Fruit fly (Drosophila melanogaster) whole organism, wandering third instar larva: Measurements from ENCODE around the gene SIFaR.

Experiments used
- Abd-B ChIP-seq: fragments of >200 bp; optimal IDR thresholded peaks from 2 replicates; lab custom pipeline; 2017; ENCODE audit warnings: missing biosample characterization, missing genetic modification characterization
- CG32264 ChIP-seq: fragments of 200-800 bp; sonication (Bioruptor generic); optimal IDR thresholded peaks from 2 replicates; lab custom pipeline; 2016; ENCODE audit warnings: missing biosample characterization, missing genetic modification characterization
- CG9705 ChIP-seq: fragments of 200-800 bp; sonication (Bioruptor generic); optimal IDR thresholded peaks from 2 replicates; lab custom pipeline; 2018; ENCODE audit warnings: missing biosample characterization, mild to moderate bottlenecking, missing genetic modification characterization
- CrebA ChIP-seq: fragments of 200-800 bp; sonication (Bioruptor generic); optimal IDR thresholded peaks from 2 replicates; lab custom pipeline; 2016; ENCODE audit warnings: missing biosample characterization, mild to moderate bottlenecking, missing genetic modification characterization, borderline replicate concordance
- Dfd ChIP-seq: fragments of >200 bp; optimal IDR thresholded peaks from 2 replicates; lab custom pipeline; 2017; ENCODE audit warnings: missing biosample characterization, missing genetic modification characterization
- Dif ChIP-seq: fragments of 200-275, 200-300 bp; sonication (Bioruptor generic); optimal IDR thresholded peaks from 2 replicates; lab custom pipeline; 2018; ENCODE audit warnings: missing biosample characterization, missing genetic modification characterization; ENCODE audit not compliant: partially characterized antibody
- GATAd ChIP-seq: sonication (Bioruptor generic); optimal IDR thresholded peaks from 2 replicates; lab custom pipeline; 2016; ENCODE audit warnings: missing biosample characterization, missing genetic modification characterization
- HLH106 ChIP-seq: fragments of 200-800 bp; optimal IDR thresholded peaks from 3 replicates; lab custom pipeline; 2019; ENCODE audit warnings: missing biosample characterization, mild to moderate bottlenecking, missing genetic modification characterization, moderate library complexity
- Hnf4 ChIP-seq: fragments of 200-800 bp; sonication (Bioruptor generic); optimal IDR thresholded peaks from 2 replicates; lab custom pipeline; 2016; ENCODE audit warnings: missing biosample characterization, mild to moderate bottlenecking, missing genetic modification characterization
- Hr78 ChIP-seq: fragments of >200 bp; optimal IDR thresholded peaks from 2 replicates; lab custom pipeline; 2017; ENCODE audit warnings: missing biosample characterization, missing genetic modification characterization
- Hr83 ChIP-seq: fragments of 200-300 bp; sonication (Bioruptor generic); optimal IDR thresholded peaks from 2 replicates; lab custom pipeline; 2016; ENCODE audit warnings: missing biosample characterization, mild to moderate bottlenecking, missing genetic modification characterization, moderate library complexity; ENCODE audit not compliant: poor library complexity, severe bottlenecking
- Jra ChIP-seq: sonication (Bioruptor generic); optimal IDR thresholded peaks from 2 replicates; lab custom pipeline; 2016; ENCODE audit warnings: missing biosample characterization, missing genetic modification characterization
- Mio ChIP-seq: sonication (Bioruptor generic); optimal IDR thresholded peaks from 2 replicates; lab custom pipeline; 2016; ENCODE audit warnings: missing biosample characterization, missing genetic modification characterization
- Myc ChIP-seq: fragments of >200 bp; optimal IDR thresholded peaks from 2 replicates; lab custom pipeline; 2017
- N ChIP-seq: fragments of >200 bp; optimal IDR thresholded peaks from 2 replicates; lab custom pipeline; 2018; ENCODE audit warnings: missing biosample characterization, missing external identifiers, missing genetic modification characterization
- OdsH ChIP-seq: fragments of 200-800 bp; sonication (Bioruptor generic); optimal IDR thresholded peaks from 2 replicates; lab custom pipeline; 2016; ENCODE audit warnings: missing biosample characterization, mild to moderate bottlenecking, missing genetic modification characterization
- Rel ChIP-seq, 2 experiments: fragments of 200-800 bp; sonication (Bioruptor generic) in 1 of 2; optimal IDR thresholded peaks; 2 replicates in 1 of 2; 3 replicates in 1 of 2; lab custom pipeline; 2016 to 2019; ENCODE audit warnings: mild to moderate bottlenecking in 2 of 2, missing biosample characterization in 2 of 2, missing genetic modification characterization in 2 of 2, moderate library complexity in 1 of 2
- Sp1 ChIP-seq: fragments of 200-800 bp; sonication (Bioruptor generic); optimal IDR thresholded peaks from 3 replicates; lab custom pipeline; 2019; ENCODE audit warnings: missing biosample characterization, mild to moderate bottlenecking, missing genetic modification characterization, moderate library complexity
- Vsx2 ChIP-seq: fragments of 200-300, 225-300 bp; sonication (Bioruptor generic); optimal IDR thresholded peaks from 2 replicates; lab custom pipeline; 2018; ENCODE audit warnings: missing biosample characterization, missing genetic modification characterization; ENCODE audit not compliant: partially characterized antibody
- br ChIP-seq: fragments of 200-800 bp; sonication (Bioruptor generic); optimal IDR thresholded peaks from 2 replicates; lab custom pipeline; 2016; ENCODE audit warnings: missing biosample characterization, missing genetic modification characterization
- brk ChIP-seq: fragments of 200-800 bp; sonication (Bioruptor generic); optimal IDR thresholded peaks from 2 replicates; lab custom pipeline; 2016; ENCODE audit warnings: missing biosample characterization, mild to moderate bottlenecking, missing genetic modification characterization
- dl ChIP-seq, 2 experiments: fragments of 175-275, 200-275 bp in 1 of 2; fragments of 200-275 bp in 1 of 2; sonication (Bioruptor generic); optimal IDR thresholded peaks; lab custom pipeline; 2018; ENCODE audit warnings: mild to moderate bottlenecking in 2 of 2, missing biosample characterization in 2 of 2, missing genetic modification characterization in 2 of 2, moderate library complexity in 2 of 2; ENCODE audit not compliant: partially characterized antibody in 2 of 2, insufficient read depth in 1 of 2
- dmrt93B ChIP-seq: fragments of 200-800 bp; sonication (Bioruptor generic); optimal IDR thresholded peaks from 2 replicates; lab custom pipeline; 2018; ENCODE audit warnings: missing biosample characterization, mild to moderate bottlenecking, missing genetic modification characterization
- dsf ChIP-seq: sonication (Bioruptor generic); optimal IDR thresholded peaks from 2 replicates; lab custom pipeline; 2016; ENCODE audit warnings: missing biosample characterization, missing genetic modification characterization, borderline replicate concordance
- ey ChIP-seq: fragments of 200-800 bp; sonication (Bioruptor generic); optimal IDR thresholded peaks from 2 replicates; lab custom pipeline; 2016; ENCODE audit warnings: missing biosample characterization, missing genetic modification characterization
- foxo ChIP-seq, 2 experiments: fragments of 200-800 bp; sonication (Bioruptor generic); optimal IDR thresholded peaks; 2 replicates in 1 of 2; 3 replicates in 1 of 2; lab custom pipeline; 2016 to 2017; ENCODE audit warnings: missing biosample characterization in 2 of 2, missing genetic modification characterization in 2 of 2
- fru ChIP-seq: fragments of 200-800 bp; sonication (Bioruptor generic); optimal IDR thresholded peaks from 3 replicates; lab custom pipeline; 2016; ENCODE audit warnings: missing biosample characterization, mild to moderate bottlenecking, missing genetic modification characterization
- h ChIP-seq: fragments of 200-800 bp; sonication (Bioruptor generic); optimal IDR thresholded peaks from 3 replicates; lab custom pipeline; 2016; ENCODE audit warnings: missing biosample characterization, mild to moderate bottlenecking, missing genetic modification characterization
- jim ChIP-seq: fragments of 175-275, 200-325 bp; sonication (Bioruptor generic); optimal IDR thresholded peaks from 2 replicates; lab custom pipeline; 2016; ENCODE audit warnings: missing biosample characterization, mild to moderate bottlenecking, missing genetic modification characterization
- lola ChIP-seq: fragments of >200 bp; optimal IDR thresholded peaks from 2 replicates; lab custom pipeline; 2017; ENCODE audit warnings: missing biosample characterization, missing genetic modification characterization
- pan ChIP-seq: fragments of >200 bp; optimal IDR thresholded peaks from 2 replicates; lab custom pipeline; 2017
- psq ChIP-seq: fragments of 200-800 bp; sonication (Bioruptor generic); optimal IDR thresholded peaks from 3 replicates; lab custom pipeline; 2017; ENCODE audit warnings: missing biosample characterization, mild to moderate bottlenecking, missing genetic modification characterization, moderate library complexity
- rgr ChIP-seq: fragments of 200-800 bp; sonication (Bioruptor generic); optimal IDR thresholded peaks from 3 replicates; lab custom pipeline; 2016; ENCODE audit warnings: missing biosample characterization, mild to moderate bottlenecking, missing genetic modification characterization
- sage ChIP-seq: fragments of 200-800 bp; sonication (Bioruptor generic); optimal IDR thresholded peaks from 2 replicates; lab custom pipeline; 2016; ENCODE audit warnings: missing biosample characterization, mild to moderate bottlenecking, missing genetic modification characterization
- sv ChIP-seq: fragments of 200-800 bp; sonication (Bioruptor generic); optimal IDR thresholded peaks from 3 replicates; lab custom pipeline; 2016; ENCODE audit warnings: missing biosample characterization, missing genetic modification characterization
- tai ChIP-seq: sonication (Bioruptor generic); optimal IDR thresholded peaks from 2 replicates; lab custom pipeline; 2016; ENCODE audit warnings: missing biosample characterization, missing genetic modification characterization
- usp ChIP-seq: fragments of >200 bp; optimal IDR thresholded peaks from 2 replicates; lab custom pipeline; 2017; ENCODE audit warnings: missing biosample characterization, missing genetic modification characterization
- woc ChIP-seq: sonication (Bioruptor generic); optimal IDR thresholded peaks from 2 replicates; lab custom pipeline; 2016; ENCODE audit warnings: missing biosample characterization, mild to moderate bottlenecking, missing genetic modification characterization

Gene SIFaR

DNA sequence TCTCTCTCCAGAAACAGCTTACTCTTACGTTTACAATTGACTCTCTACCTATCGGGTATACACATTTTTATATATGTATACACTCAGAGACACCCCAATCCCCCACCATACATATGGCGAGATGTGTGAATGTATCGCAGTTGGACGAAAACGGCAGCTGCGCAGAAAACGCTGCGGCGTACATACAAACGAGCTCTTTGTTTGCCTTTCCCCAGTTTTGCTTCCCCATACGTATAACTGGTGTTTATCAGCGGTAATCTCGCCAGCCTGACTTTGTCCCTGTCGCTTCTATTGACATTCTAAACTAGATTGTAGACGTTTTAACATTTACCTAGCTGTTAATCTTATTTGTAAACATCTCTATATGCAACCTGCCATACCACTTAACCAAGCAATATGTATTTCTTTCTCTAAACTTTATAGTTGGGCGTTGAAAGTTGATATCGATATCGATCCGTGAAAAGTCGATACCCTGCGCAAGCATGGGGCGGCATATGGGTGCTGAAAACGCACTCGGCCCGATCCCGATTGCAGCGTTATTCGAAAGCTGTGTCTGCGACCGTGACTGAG lies 3.7 kb upstream of the SIFaR start:
- TF ChIP-seq Dfd (GFP tag; lab: Kevin White, UChicago): no peak
- TF ChIP-seq h (GFP tag; lab: Kevin White, UChicago): peak; percentile 72
- peak; percentile 9 for TF ChIP-seq dsf (GFP tag; lab: Kevin White, UChicago)
- TF ChIP-seq Dif (GFP tag; lab: Kevin White, UChicago): peak; percentile 82
- no peak for TF ChIP-seq Sp1 (GFP tag; lab: Kevin White, UChicago)
- TF ChIP-seq brk (GFP tag; lab: Kevin White, UChicago): peak; percentile 84
- TF ChIP-seq Rel (GFP tag; optimal IDR thresholded peaks at IDR 0.05; lab: Kevin White, UChicago): no peak
- TF ChIP-seq Rel (tag; optimal IDR thresholded peaks at IDR 0.05; lab: Kevin White, UChicago): peak; percentile 55
- TF ChIP-seq lola (GFP tag; lab: Kevin White, UChicago): no peak
- TF ChIP-seq Mio (GFP tag; lab: Kevin White, UChicago): no peak
- peak in 1 of 2 experiments; percentile 2 for TF ChIP-seq foxo (GFP tag; optimal IDR thresholded peaks at IDR 0.05; lab: Kevin White, UChicago)
- TF ChIP-seq tai: peak; percentile 61
- no peak for TF ChIP-seq N (GFP tag; lab: Kevin White, UChicago)
- TF ChIP-seq dmrt93B: no peak
- TF ChIP-seq sv (GFP tag; lab: Kevin White, UChicago): no peak
- TF ChIP-seq Jra: peak; percentile 68
- TF ChIP-seq Myc (lab: Kevin White, UChicago): no peak
- peak; percentile 1 for TF ChIP-seq woc (GFP tag; lab: Kevin White, UChicago)
- TF ChIP-seq GATAd: no peak
- peak; percentile 49 for TF ChIP-seq psq (GFP tag; lab: Kevin White, UChicago)
- TF ChIP-seq Hr83 (GFP tag; lab: Kevin White, UChicago): peak; percentile 87
- TF ChIP-seq Hnf4 (GFP tag; lab: Kevin White, UChicago): peak; percentile 51
- TF ChIP-seq Abd-B (GFP tag; lab: Kevin White, UChicago): no peak
- no peak for TF ChIP-seq Vsx2
- TF ChIP-seq HLH106 (tag; lab: Kevin White, UChicago): no peak
- TF ChIP-seq usp (GFP tag; lab: Kevin White, UChicago): no peak
- peak; percentile 43 for TF ChIP-seq CG32264 (GFP tag; lab: Kevin White, UChicago)
- no peak for TF ChIP-seq pan
- peak; percentile 14 for TF ChIP-seq OdsH
- no peak for TF ChIP-seq ey (GFP tag; lab: Kevin White, UChicago)
- TF ChIP-seq dl (GFP tag; optimal IDR thresholded peaks at IDR 0.05; lab: Kevin White, UChicago; ENCODE audit: insufficient read depth in 1 of 2, partially characterized antibody in 2 of 2): peak; percentile 27 to 61
- TF ChIP-seq jim: no peak
- peak; percentile 92 for TF ChIP-seq CrebA
- peak; percentile 40 for TF ChIP-seq rgr (GFP tag; lab: Kevin White, UChicago)
- TF ChIP-seq fru (GFP tag; lab: Kevin White, UChicago): no peak
- no peak for TF ChIP-seq CG9705
- TF ChIP-seq sage: peak; percentile 89
- no peak for TF ChIP-seq Hr78 (GFP tag; lab: Kevin White, UChicago)
- peak; percentile 55 for TF ChIP-seq br (GFP tag; lab: Kevin White, UChicago)

DNA sequence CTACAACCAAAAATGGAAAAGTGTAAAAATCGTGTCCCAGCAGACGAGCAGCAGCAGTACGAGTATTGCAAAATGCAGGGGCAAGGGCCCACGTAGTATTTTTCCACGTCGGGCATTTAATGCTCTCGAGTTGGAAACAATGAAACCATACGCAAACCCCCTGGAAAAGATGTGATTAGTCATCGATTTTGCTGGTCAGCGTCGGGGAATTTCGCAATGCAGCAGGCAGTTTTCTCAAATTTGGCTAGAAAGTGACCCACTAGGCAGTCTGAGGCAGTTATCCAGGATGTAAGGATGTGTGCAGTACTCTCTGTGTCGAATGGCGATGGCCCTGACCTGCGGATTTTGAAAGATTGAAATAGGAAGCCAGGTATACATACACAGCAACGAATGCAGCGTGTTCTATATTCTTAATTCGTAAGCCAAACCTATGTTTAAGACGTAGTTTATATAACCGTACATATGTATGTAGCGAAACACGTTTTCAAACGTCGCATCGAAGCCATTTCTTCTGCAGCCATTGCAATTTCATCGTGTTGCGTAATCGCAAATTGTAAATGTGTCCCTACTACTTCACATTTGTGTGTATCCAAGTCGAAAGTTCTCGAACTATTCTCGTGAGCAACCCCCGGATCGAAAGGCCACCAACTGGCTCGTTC lies 3.1 kb upstream of the SIFaR start:
- TF ChIP-seq Hnf4 (GFP tag; lab: Kevin White, UChicago) (no peak), Rel (GFP tag; optimal IDR thresholded peaks at IDR 0.05; lab: Kevin White, UChicago) (no peak), Rel (tag; optimal IDR thresholded peaks at IDR 0.05; lab: Kevin White, UChicago) (peak; percentile 14)
